Fruit fly (Drosophila melanogaster): ENCODE measurements around the gene CG32212.

dm6 chr3L:19496600-19496999 lies 9.2 kb downstream of the CG32212 start:
- TF ChIP-seq chif (GFP tag; optimal IDR thresholded peaks at IDR 0.05) (no peak), vnd (GFP tag; IDR thresholded peaks at IDR 0.05; ENCODE audit: partially characterized antibody) (no peak), CG2678 (tag; optimal IDR thresholded peaks at IDR 0.05) (no peak), stc (GFP tag; IDR thresholded peaks at IDR 0.05) (no peak)
